In the genomic region with DNA sequence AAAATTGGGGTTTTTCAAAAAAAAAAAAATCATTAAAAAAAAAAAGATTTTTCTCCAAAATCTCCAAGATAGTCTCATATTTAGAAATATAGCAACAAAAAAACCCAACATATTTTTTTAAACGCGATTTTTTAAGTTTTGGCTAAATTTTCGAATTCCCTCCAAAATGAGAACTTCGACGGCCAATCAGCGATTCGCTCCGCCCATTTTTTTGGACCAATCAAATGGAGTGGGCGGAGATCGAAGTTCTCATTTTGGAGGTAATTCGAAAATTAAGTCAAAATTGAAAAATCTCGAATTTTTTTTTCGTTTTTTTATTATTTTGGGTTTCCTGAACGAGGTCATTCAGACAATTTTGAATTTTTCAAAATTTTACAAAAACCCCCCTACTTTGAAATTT, we compare ENCODE assay signal across 2 worm cellular contexts.
TF ChIP-seq lines count a peak whose summit lies in the region.

No protein-coding gene starts in this region.

TF ChIP-seq in whole organism, L3 larva, 47 proteins besides CTCF, POLR2A, EP300 and RAD21:
- no peak for TF ChIP-seq ceh-9 (tag; optimal IDR thresholded peaks at IDR 0.05; lab: Kevin White, UChicago)
- no peak for TF ChIP-seq nhr-76 (tag; optimal IDR thresholded peaks at IDR 0.05; lab: Kevin White, UChicago)
- no peak for TF ChIP-seq zag-1 (tag; optimal IDR thresholded peaks at IDR 0.05; lab: Kevin White, UChicago)
- no peak for TF ChIP-seq fos-1 (tag; optimal IDR thresholded peaks at IDR 0.05; lab: Kevin White, UChicago)
- no peak for TF ChIP-seq ztf-4 (tag; optimal IDR thresholded peaks at IDR 0.05; lab: Kevin White, UChicago)
- TF ChIP-seq ZK546.5 (tag; optimal IDR thresholded peaks at IDR 0.05; lab: Kevin White, UChicago) = no peak
- TF ChIP-seq nfya-1 (tag; optimal IDR thresholded peaks at IDR 0.05; lab: Kevin White, UChicago; ENCODE audit: insufficient read depth) = peak; percentile 65
- TF ChIP-seq ztf-11 (tag; optimal IDR thresholded peaks at IDR 0.05; lab: Kevin White, UChicago) = no peak

TF ChIP-seq in whole organism, late embryonic, 69 proteins besides CTCF, POLR2A, EP300 and RAD21:
- TF ChIP-seq madf-2 (tag; optimal IDR thresholded peaks at IDR 0.05; lab: Kevin White, UChicago) (no peak), nfya-1 (tag; optimal IDR thresholded peaks at IDR 0.05; lab: Kevin White, UChicago) (peak; percentile 53)
